Fruit fly (Drosophila melanogaster): ENCODE results near the gene Nplp4.

The Nplp4 gene

DNA sequence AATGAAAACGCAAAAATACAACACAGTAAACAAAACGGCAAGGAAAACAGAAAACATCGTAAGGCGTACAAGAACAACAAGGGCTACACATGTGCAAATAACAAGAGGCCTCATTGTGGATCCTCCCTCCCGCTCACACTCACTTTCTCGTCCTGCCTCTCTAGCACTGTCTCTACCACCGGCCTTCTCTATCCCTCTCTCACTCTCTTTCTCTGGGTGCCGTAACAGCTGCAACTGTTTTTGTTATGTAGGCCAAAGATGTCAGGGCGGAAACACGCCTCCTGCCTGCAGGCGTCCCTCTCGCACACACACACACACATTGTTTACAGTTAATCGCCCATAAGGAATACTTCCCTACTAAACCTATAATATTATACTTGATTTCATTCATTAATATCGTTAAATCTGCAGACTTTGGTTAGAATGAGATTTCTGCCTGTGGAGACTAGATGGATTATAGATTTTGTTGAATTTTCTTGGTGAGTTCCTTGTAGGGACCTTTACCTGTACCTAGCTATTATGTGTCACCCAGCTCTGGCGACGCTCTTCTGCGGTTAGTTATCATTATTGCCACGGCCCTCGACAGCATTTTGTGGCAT lies 5.7 kb downstream of the Nplp4 start (continued):
- TF ChIP-seq CG6854 (GFP tag; optimal IDR thresholded peaks at IDR 0.05) (no peak), CG9139 (GFP tag; optimal IDR thresholded peaks at IDR 0.05) (no peak), CG11902 (GFP tag; optimal IDR thresholded peaks at IDR 0.05) (no peak), ss (GFP tag; optimal IDR thresholded peaks at IDR 0.05) (no peak), CG3919 (GFP tag; optimal IDR thresholded peaks at IDR 0.05) (no peak), fd85E (GFP tag; optimal IDR thresholded peaks at IDR 0.05) (no peak), Gug (GFP tag; IDR thresholded peaks at IDR 0.05) (no peak), Smox (GFP tag; optimal IDR thresholded peaks at IDR 0.05) (no peak), CG3032 (tag; optimal IDR thresholded peaks at IDR 0.05) (no peak), dac (GFP tag; optimal IDR thresholded peaks at IDR 0.05) (no peak), CG11762 (GFP tag; optimal IDR thresholded peaks at IDR 0.05; ENCODE audit: insufficient read depth) (no peak), Met (GFP tag; optimal IDR thresholded peaks at IDR 0.05) (no peak), pdm3 (GFP tag; optimal IDR thresholded peaks at IDR 0.05) (no peak), Sox102F (GFP tag; optimal IDR thresholded peaks at IDR 0.05) (no peak), cyc (GFP tag; optimal IDR thresholded peaks at IDR 0.05) (no peak), CG11294 (GFP tag; IDR thresholded peaks at IDR 0.05) (0 out of 2 replicates have a peak, but pooled peaks have one; percentile 7), esn (GFP tag; optimal IDR thresholded peaks at IDR 0.05) (no peak), Ets21C (GFP tag; optimal IDR thresholded peaks at IDR 0.05) (no peak), lz (GFP tag; optimal IDR thresholded peaks at IDR 0.05) (no peak), CG6276 (GFP tag; optimal IDR thresholded peaks at IDR 0.05) (no peak), dsx (GFP tag; optimal IDR thresholded peaks at IDR 0.05; ENCODE audit: poor library complexity, severe bottlenecking) (no peak), CG7368 (GFP tag; optimal IDR thresholded peaks at IDR 0.05) (no peak), CG10631 (GFP tag; optimal IDR thresholded peaks at IDR 0.05) (peak; percentile 3), CG16779 (tag; optimal IDR thresholded peaks at IDR 0.05) (no peak), eg (GFP tag; IDR thresholded peaks at IDR 0.05) (no peak), Eip75B (GFP tag; optimal IDR thresholded peaks at IDR 0.05) (no peak), CG4318 (GFP tag; optimal IDR thresholded peaks at IDR 0.05) (no peak), salr (GFP tag; optimal IDR thresholded peaks at IDR 0.05) (no peak)

DNA sequence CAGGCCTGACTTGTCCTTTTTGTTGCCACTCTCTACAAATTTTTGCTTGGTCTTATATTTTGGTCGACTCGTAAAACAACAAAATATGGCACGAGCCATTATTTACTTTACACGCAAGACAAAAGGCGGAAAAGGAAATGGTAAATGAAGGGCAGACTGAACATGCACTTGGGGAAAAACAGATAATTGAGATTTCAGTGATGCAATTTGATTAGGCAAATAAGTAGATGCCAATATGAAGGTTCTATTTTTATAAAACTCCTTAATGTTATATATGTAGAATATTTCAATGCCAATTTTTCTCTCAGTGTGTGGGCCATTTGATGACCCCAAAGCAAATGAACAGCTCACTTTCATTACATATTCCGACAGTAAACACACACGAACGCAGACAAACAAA lies 7.0 kb downstream of the Nplp4 start:
- TF ChIP-seq fkh (GFP tag; optimal IDR thresholded peaks at IDR 0.05) (peak; percentile 14), ss (GFP tag; optimal IDR thresholded peaks at IDR 0.05) (no peak), Eip78C (GFP tag) (peak; percentile 51), Lpt (GFP tag; optimal IDR thresholded peaks at IDR 0.05) (no peak)

DNA sequence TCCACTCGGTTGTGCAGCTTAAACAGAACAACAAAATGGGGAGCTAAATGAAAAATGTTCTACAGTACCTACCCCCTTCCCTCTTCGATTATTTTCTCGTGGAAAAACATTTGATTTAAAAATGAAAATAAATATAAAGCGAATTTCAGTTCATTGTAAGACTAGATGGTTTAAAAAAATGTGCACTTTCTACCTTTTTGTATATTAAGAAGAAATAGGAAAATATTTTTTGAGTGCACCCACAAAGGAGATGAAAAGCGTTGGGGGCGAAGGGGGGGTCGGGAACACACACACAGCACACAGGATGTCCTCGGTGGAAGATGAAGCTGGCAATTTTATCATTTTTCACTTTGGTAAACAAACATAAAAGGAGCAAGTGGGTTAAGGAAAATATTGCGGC lies 14.6 kb downstream of the Nplp4 start:
- TF ChIP-seq CG10631 (GFP tag; optimal IDR thresholded peaks at IDR 0.05): no peak
- TF ChIP-seq lz (GFP tag; optimal IDR thresholded peaks at IDR 0.05): no peak
- TF ChIP-seq cyc (GFP tag; optimal IDR thresholded peaks at IDR 0.05): no peak
- TF ChIP-seq Eip78C (GFP tag): peak; percentile 60
- TF ChIP-seq Hr38 (GFP tag; optimal IDR thresholded peaks at IDR 0.05): no peak
- TF ChIP-seq svp (GFP tag): peak; percentile 51

DNA sequence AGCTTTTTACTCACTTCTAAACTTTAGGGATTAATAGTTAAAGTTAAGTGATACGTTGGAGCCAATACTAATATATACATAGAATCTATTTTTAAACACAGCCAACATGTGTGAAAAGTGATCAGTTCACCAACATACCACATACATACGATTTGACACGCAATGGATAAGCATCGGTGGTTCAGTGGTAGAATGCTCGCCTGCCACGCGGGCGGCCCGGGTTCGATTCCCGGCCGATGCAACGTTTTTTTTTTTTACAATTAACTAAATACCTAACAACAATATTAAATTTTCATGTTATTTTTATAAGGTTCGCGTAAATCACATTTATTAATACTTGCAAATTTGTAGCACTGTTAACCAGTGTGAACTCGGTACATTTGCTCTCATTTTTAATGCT lies 23.3 kb downstream of the Nplp4 start:
- no peak for TF ChIP-seq CG8632 (GFP tag; optimal IDR thresholded peaks at IDR 0.05)
- peak; percentile 34 for TF ChIP-seq svp (GFP tag)
- TF ChIP-seq Hr39 (GFP tag; optimal IDR thresholded peaks at IDR 0.05): no peak
- no peak for TF ChIP-seq pdm3 (GFP tag; optimal IDR thresholded peaks at IDR 0.05)
- no peak for TF ChIP-seq Sox102F (GFP tag; optimal IDR thresholded peaks at IDR 0.05)

DNA sequence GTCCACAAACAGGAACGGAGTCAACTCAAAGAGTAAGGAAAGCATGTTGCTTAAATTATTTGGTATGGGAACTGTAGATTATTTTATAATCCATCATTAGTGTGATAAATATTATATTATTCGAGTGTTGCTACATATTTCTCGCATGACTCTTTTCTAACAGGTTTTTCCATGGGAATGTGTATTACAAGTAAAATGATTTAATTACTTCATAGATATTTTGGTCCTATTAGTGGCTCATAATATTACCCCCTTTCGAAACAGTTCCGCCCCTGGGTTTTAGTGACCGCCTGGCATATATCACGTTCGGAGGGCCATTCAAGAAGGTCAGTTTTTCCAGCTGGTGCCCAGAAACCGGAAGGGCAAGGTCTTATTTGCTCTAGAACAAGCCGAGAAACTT lies 23.9 kb downstream of the Nplp4 start:
- no peak for TF ChIP-seq Eip93F (GFP tag; optimal IDR thresholded peaks at IDR 0.05)
- TF ChIP-seq CG7368 (GFP tag; optimal IDR thresholded peaks at IDR 0.05): no peak
- TF ChIP-seq CG8119 (GFP tag; IDR thresholded peaks at IDR 0.05): no peak
- no peak for TF ChIP-seq fd59A (GFP tag; optimal IDR thresholded peaks at IDR 0.05)
- no peak for TF ChIP-seq OdsH (GFP tag; optimal IDR thresholded peaks at IDR 0.05)
- no peak for TF ChIP-seq CG4318 (GFP tag; optimal IDR thresholded peaks at IDR 0.05)
- TF ChIP-seq CG9139 (GFP tag; optimal IDR thresholded peaks at IDR 0.05): no peak
- peak; percentile 8 for TF ChIP-seq CG11902 (GFP tag; optimal IDR thresholded peaks at IDR 0.05)
- no peak for TF ChIP-seq net (GFP tag; optimal IDR thresholded peaks at IDR 0.05)
- peak; percentile 8 for TF ChIP-seq achi (GFP tag; optimal IDR thresholded peaks at IDR 0.05)
- peak; percentile 70 for TF ChIP-seq Eip78C (GFP tag)
- no peak for TF ChIP-seq Sox14 (GFP tag; optimal IDR thresholded peaks at IDR 0.05)
- no peak for TF ChIP-seq CG11762 (GFP tag; optimal IDR thresholded peaks at IDR 0.05; ENCODE audit: insufficient read depth)
- TF ChIP-seq dac (GFP tag; optimal IDR thresholded peaks at IDR 0.05): no peak
- no peak for TF ChIP-seq CG8632 (GFP tag; optimal IDR thresholded peaks at IDR 0.05)
- no peak for TF ChIP-seq CG31627 (GFP tag; optimal IDR thresholded peaks at IDR 0.05)
- no peak for TF ChIP-seq fkh (GFP tag; optimal IDR thresholded peaks at IDR 0.05)
- no peak for TF ChIP-seq Ets21C (GFP tag; optimal IDR thresholded peaks at IDR 0.05)
- TF ChIP-seq pdm3 (GFP tag; optimal IDR thresholded peaks at IDR 0.05): peak; percentile 0
- peak; percentile 13 for TF ChIP-seq topi (GFP tag; optimal IDR thresholded peaks at IDR 0.05)
